Fruit fly (Drosophila melanogaster) whole organism, embryonic: ENCODE data around the gene CG34425.

Experiments used
- Atf-2 ChIP-seq: fragments of 200-800 bp; sonication (Bioruptor generic); optimal IDR thresholded peaks from 2 replicates; lab custom pipeline; 2016; ENCODE audit warnings: missing biosample characterization, missing genetic modification characterization
- BEAF-32 ChIP-seq: fragments of 200-800 bp; sonication (Bioruptor generic); optimal IDR thresholded peaks from 3 replicates; lab custom pipeline; 2017; ENCODE audit warnings: missing biosample characterization, missing genetic modification characterization, mild to moderate bottlenecking, moderate library complexity, missing genetic modification reagents
- C15 ChIP-seq: fragments of 200-800 bp; sonication (Bioruptor generic); IDR thresholded peaks from 3 replicates; pipeline ENCODE4 v1.3.6; 2022; ENCODE audit warnings: missing biosample characterization, missing genetic modification characterization
- CG1024 ChIP-seq: fragments of 200-800 bp; sonication (Bioruptor generic); IDR thresholded peaks from 2 replicates; pipeline ENCODE4 v1.3.6; 2022; ENCODE audit warnings: missing biosample characterization, missing genetic modification characterization
- CG11560 ChIP-seq: fragments of 200-800 bp; sonication (Bioruptor generic); IDR thresholded peaks from 3 replicates; pipeline ENCODE4 v1.3.6; 2022; ENCODE audit warnings: missing biosample characterization, missing genetic modification characterization
- CG13775 ChIP-seq: fragments of 200-800 bp; sonication (Bioruptor generic); optimal IDR thresholded peaks from 3 replicates; lab custom pipeline; 2017; ENCODE audit warnings: missing biosample characterization, mild to moderate bottlenecking, missing genetic modification characterization
- CG14667 ChIP-seq: fragments of 200-800 bp; sonication (Bioruptor generic); IDR thresholded peaks from 2 replicates; pipeline ENCODE4 v1.3.6; 2022; ENCODE audit warnings: missing biosample characterization, missing genetic modification characterization
- CG15696 ChIP-seq: fragments of 200-800 bp; sonication (Bioruptor generic); optimal IDR thresholded peaks from 2 replicates; lab custom pipeline; 2019; ENCODE audit warnings: missing biosample characterization, mild to moderate bottlenecking, missing genetic modification characterization, moderate library complexity
- CG1602 ChIP-seq: fragments of 200-800 bp; sonication (Bioruptor generic); optimal IDR thresholded peaks from 3 replicates; lab custom pipeline; 2016; ENCODE audit warnings: missing biosample characterization, missing genetic modification characterization
- CG16813 ChIP-seq: fragments of 200-800 bp; sonication (Bioruptor generic); IDR thresholded peaks from 3 replicates; pipeline ENCODE4 v1.3.6; 2022; ENCODE audit warnings: missing biosample characterization, missing genetic modification characterization; ENCODE audit not compliant: partially characterized antibody
- CG1792 ChIP-seq: fragments of 200-800 bp; sonication (Bioruptor generic); optimal IDR thresholded peaks from 2 replicates; lab custom pipeline; 2016; ENCODE audit warnings: missing biosample characterization, missing genetic modification characterization
- CG2199 ChIP-seq: fragments of 200-800 bp; sonication (Bioruptor generic); IDR thresholded peaks from 3 replicates; pipeline ENCODE4 v1.3.6; 2022; ENCODE audit warnings: missing biosample characterization, missing genetic modification characterization
- CG2889 ChIP-seq: fragments of 200-800 bp; sonication (Bioruptor generic); IDR thresholded peaks from 3 replicates; pipeline ENCODE4 v1.3.6; 2022; ENCODE audit warnings: missing biosample characterization, missing genetic modification characterization
- CG32772 ChIP-seq: fragments of 200-800 bp; sonication (Bioruptor generic); IDR thresholded peaks from 2 replicates; pipeline ENCODE4 v1.3.6; 2022; ENCODE audit warnings: missing biosample characterization, missing genetic modification characterization
- CG4360 ChIP-seq: fragments of 200-800 bp; sonication (Bioruptor generic); IDR thresholded peaks from 2 replicates; pipeline ENCODE4 v1.3.6; 2022; ENCODE audit warnings: missing biosample characterization, missing genetic modification characterization
- CG6854 ChIP-seq: fragments of 200-800 bp; sonication (Bioruptor generic); optimal IDR thresholded peaks from 3 replicates; lab custom pipeline; 2017; ENCODE audit warnings: missing biosample characterization, mild to moderate bottlenecking, missing genetic modification characterization
- CG7271 ChIP-seq: fragments of 200-800 bp; sonication (Bioruptor generic); optimal IDR thresholded peaks from 2 replicates; lab custom pipeline; 2018; ENCODE audit warnings: missing biosample characterization, mild to moderate bottlenecking, missing genetic modification characterization, moderate library complexity
- CG8089 ChIP-seq: fragments of 200-800 bp; sonication (Bioruptor generic); optimal IDR thresholded peaks from 3 replicates; lab custom pipeline; 2016; ENCODE audit warnings: missing biosample characterization, missing genetic modification characterization
- CG8924 ChIP-seq: fragments of 200-800 bp; optimal IDR thresholded peaks from 3 replicates; lab custom pipeline; 2019; ENCODE audit warnings: missing biosample characterization, mild to moderate bottlenecking, missing genetic modification characterization, moderate library complexity
- CG9797 ChIP-seq: fragments of 200-800 bp; sonication (Bioruptor generic); optimal IDR thresholded peaks from 3 replicates; lab custom pipeline; 2018; ENCODE audit warnings: missing biosample characterization, mild to moderate bottlenecking, missing genetic modification characterization
- Chrac-16 ChIP-seq: fragments of 200-800 bp; sonication (Bioruptor generic); optimal IDR thresholded peaks from 3 replicates; lab custom pipeline; 2016; ENCODE audit warnings: missing biosample characterization, missing genetic modification characterization
- Dek ChIP-seq: fragments of 200-800 bp; sonication (Bioruptor generic); optimal IDR thresholded peaks from 3 replicates; lab custom pipeline; 2019; ENCODE audit warnings: missing biosample characterization, mild to moderate bottlenecking, missing genetic modification characterization, moderate library complexity
- Drgx ChIP-seq: fragments of 200-800 bp; sonication (Bioruptor generic); IDR thresholded peaks from 2 replicates; pipeline ENCODE4 v1.3.6; 2022; ENCODE audit warnings: missing biosample characterization, missing genetic modification characterization
- Elba2 ChIP-seq: fragments of 200-800 bp; sonication (Bioruptor generic); optimal IDR thresholded peaks from 3 replicates; lab custom pipeline; 2016; ENCODE audit warnings: missing biosample characterization, missing genetic modification characterization
- HLH4C ChIP-seq: fragments of 200-800 bp; sonication (Bioruptor generic); IDR thresholded peaks from 3 replicates; pipeline ENCODE4 v1.3.6; 2022; ENCODE audit warnings: missing biosample characterization, missing genetic modification characterization; ENCODE audit not compliant: partially characterized antibody
- Hand ChIP-seq: fragments of 200-800 bp; sonication (Bioruptor generic); optimal IDR thresholded peaks from 2 replicates; lab custom pipeline; 2017; ENCODE audit warnings: mild to moderate bottlenecking, missing biosample characterization, missing genetic modification reagents, missing genetic modification characterization
- Hey ChIP-seq: fragments of 200-800 bp; sonication (Bioruptor generic); optimal IDR thresholded peaks from 3 replicates; lab custom pipeline; 2018; ENCODE audit warnings: missing biosample characterization, mild to moderate bottlenecking, missing genetic modification characterization
- Hmr ChIP-seq: fragments of 200-800 bp; sonication (Bioruptor generic); optimal IDR thresholded peaks from 3 replicates; lab custom pipeline; 2017; ENCODE audit warnings: mild to moderate bottlenecking, missing biosample characterization, missing genetic modification reagents, missing genetic modification characterization
- Hr3 ChIP-seq: fragments of 200-800 bp; sonication (Bioruptor generic); optimal IDR thresholded peaks from 3 replicates; lab custom pipeline; 2016; ENCODE audit warnings: missing biosample characterization, missing genetic modification characterization
- Hr51 ChIP-seq, 2 experiments: fragments of 200-800 bp; sonication (Bioruptor generic); optimal IDR thresholded peaks; 2 replicates in 1 of 2; 3 replicates in 1 of 2; lab custom pipeline; 2016 to 2018; ENCODE audit warnings: missing biosample characterization in 2 of 2, missing genetic modification characterization in 2 of 2, mild to moderate bottlenecking in 1 of 2, moderate library complexity in 1 of 2
- Mes4 ChIP-seq: fragments of 200-800 bp; sonication (Bioruptor generic); optimal IDR thresholded peaks from 2 replicates; lab custom pipeline; 2016; ENCODE audit warnings: missing biosample characterization, missing genetic modification characterization
- Nf-YA ChIP-seq: fragments of 200-800 bp; sonication (Bioruptor generic); IDR thresholded peaks from 2 replicates; pipeline ENCODE4 v1.3.6; 2022; ENCODE audit warnings: missing biosample characterization, missing genetic modification characterization
- Nf-YB ChIP-seq: fragments of 200-800 bp; sonication (Bioruptor generic); optimal IDR thresholded peaks from 3 replicates; lab custom pipeline; 2019; ENCODE audit warnings: missing biosample characterization, mild to moderate bottlenecking, missing genetic modification characterization, moderate library complexity
- Oaz ChIP-seq: fragments of 200-800 bp; sonication (Bioruptor generic); IDR thresholded peaks from 2 replicates; pipeline ENCODE4 v1.3.6; 2022; ENCODE audit warnings: missing biosample characterization, missing genetic modification characterization
- Pdp1 ChIP-seq, 2 experiments: fragments of 200-800 bp; sonication (Bioruptor generic); optimal IDR thresholded peaks; 3 replicates each; lab custom pipeline; 2016; ENCODE audit warnings: missing biosample characterization in 2 of 2, missing genetic modification characterization in 2 of 2, mild to moderate bottlenecking in 1 of 2, moderate library complexity in 1 of 2
- Sox102F ChIP-seq: fragments of 200-800 bp; sonication (Bioruptor generic); optimal IDR thresholded peaks from 2 replicates; lab custom pipeline; 2018; ENCODE audit warnings: missing biosample characterization, mild to moderate bottlenecking, missing genetic modification characterization, moderate library complexity
- Sry-δ ChIP-seq: fragments of 200-800 bp; sonication (Bioruptor generic); optimal IDR thresholded peaks from 2 replicates; lab custom pipeline; 2016; ENCODE audit warnings: missing biosample characterization, missing genetic modification characterization
- corto ChIP-seq: fragments of 200-800 bp; sonication (Bioruptor generic); optimal IDR thresholded peaks from 2 replicates; lab custom pipeline; 2016; ENCODE audit warnings: missing biosample characterization, mild to moderate bottlenecking, missing genetic modification characterization, moderate library complexity
- cwo ChIP-seq: fragments of 200-800 bp; sonication (Bioruptor generic); optimal IDR thresholded peaks from 3 replicates; lab custom pipeline; 2017; ENCODE audit warnings: missing biosample characterization, missing genetic modification characterization, mild to moderate bottlenecking, moderate library complexity, missing genetic modification reagents
- dysf ChIP-seq: fragments of 200-800 bp; sonication (Bioruptor generic); IDR thresholded peaks from 3 replicates; pipeline ENCODE4 v1.3.6; 2022; ENCODE audit warnings: missing biosample characterization, missing genetic modification characterization
- ems ChIP-seq: fragments of 200-800 bp; sonication (Bioruptor generic); optimal IDR thresholded peaks from 3 replicates; lab custom pipeline; 2016; ENCODE audit warnings: missing biosample characterization, missing genetic modification characterization
- odd ChIP-seq: fragments of 200-800 bp; sonication (Bioruptor generic); optimal IDR thresholded peaks from 2 replicates; lab custom pipeline; 2017; ENCODE audit warnings: missing biosample characterization, mild to moderate bottlenecking, missing genetic modification characterization
- pzg ChIP-seq: fragments of 200-800 bp; sonication (Bioruptor generic); optimal IDR thresholded peaks from 3 replicates; lab custom pipeline; 2018; ENCODE audit warnings: missing biosample characterization, mild to moderate bottlenecking, missing genetic modification characterization, moderate library complexity
- slbo ChIP-seq: fragments of 200-800 bp; sonication (Bioruptor generic); IDR thresholded peaks from 2 replicates; pipeline ENCODE4 v1.3.6; 2022; ENCODE audit warnings: missing biosample characterization, missing genetic modification characterization
- so ChIP-seq: fragments of 200-800 bp; sonication (Bioruptor generic); IDR thresholded peaks from 3 replicates; pipeline ENCODE4 v1.3.6; 2022; ENCODE audit warnings: missing biosample characterization, missing genetic modification characterization
- stwl ChIP-seq: fragments of 200-800 bp; sonication (Bioruptor generic); optimal IDR thresholded peaks from 3 replicates; lab custom pipeline; 2018; ENCODE audit warnings: missing biosample characterization, mild to moderate bottlenecking, missing genetic modification characterization, moderate library complexity
- tap ChIP-seq: fragments of 200-800 bp; optimal IDR thresholded peaks from 3 replicates; lab custom pipeline; 2019; ENCODE audit warnings: missing biosample characterization, mild to moderate bottlenecking, missing genetic modification characterization, moderate library complexity
- vfl ChIP-seq: fragments of 200-800 bp; sonication (Bioruptor generic); optimal IDR thresholded peaks from 2 replicates; lab custom pipeline; 2016; ENCODE audit warnings: missing biosample characterization, missing genetic modification characterization
- vvl ChIP-seq: fragments of 200-800 bp; sonication (Bioruptor generic); IDR thresholded peaks from 2 replicates; pipeline ENCODE4 v1.3.6; 2022; ENCODE audit warnings: missing biosample characterization, missing genetic modification characterization

Gene CG34425

DNA sequence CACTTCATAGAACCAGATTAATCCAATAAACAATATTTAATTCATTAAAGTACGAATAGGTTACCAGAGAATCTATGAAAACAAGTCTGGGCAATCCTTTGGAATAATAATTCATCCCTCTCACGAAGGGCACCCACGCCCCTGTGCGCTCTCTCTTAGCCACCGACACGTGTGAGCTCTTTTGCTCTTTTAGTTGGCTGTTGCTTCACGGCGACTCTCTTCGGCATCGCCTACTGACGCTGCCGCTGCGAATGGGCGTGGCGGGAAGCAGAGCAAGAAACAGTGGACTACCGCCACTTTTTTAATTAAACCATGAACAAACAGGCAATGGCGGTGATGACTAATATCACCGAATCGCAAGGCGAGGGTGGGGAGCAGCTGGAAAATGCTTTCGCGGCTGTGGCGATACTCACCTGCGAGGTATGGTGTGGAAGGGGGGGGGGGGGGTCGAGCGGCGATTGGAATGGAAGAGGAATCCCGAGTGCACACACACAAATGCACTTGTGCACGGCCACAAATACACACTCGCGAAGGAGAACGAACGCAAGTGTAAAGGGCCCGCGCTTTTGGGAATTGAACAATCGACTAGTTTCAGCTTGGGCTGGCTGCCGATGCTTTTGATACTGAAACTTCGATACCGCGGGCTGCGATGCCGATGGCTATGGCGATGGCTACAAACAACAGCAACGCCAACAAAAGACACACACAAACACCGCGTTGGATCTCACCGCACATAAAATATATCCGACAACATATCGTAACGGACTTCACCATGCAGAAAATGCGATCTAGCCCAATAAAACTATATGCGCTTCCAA is 27.7 kb downstream of the CG34425 start (continued):
- TF ChIP-seq CG1602 (GFP tag; lab: Kevin White, UChicago) (peak; percentile 74), Hand (GFP tag; lab: Kevin White, UChicago) (peak; percentile 51), dysf (GFP tag; lab: Robert Waterston, UW) (peak; percentile 86), BEAF-32 (no peak), CG9797 (GFP tag; lab: Kevin White, UChicago) (no peak), CG8089 (peak; percentile 75), CG16813 (GFP tag; lab: Robert Waterston, UW) (no peak), HLH4C (GFP tag; lab: Robert Waterston, UW) (0 out of 3 replicates have a peak, but pooled peaks have one; percentile 43), CG6854 (GFP tag; lab: Kevin White, UChicago) (peak; percentile 79), CG8924 (tag; lab: Kevin White, UChicago) (peak; percentile 80), Drgx (peak; percentile 81), Chrac-16 (GFP tag; lab: Kevin White, UChicago) (peak; percentile 88), C15 (peak; percentile 82), CG32772 (GFP tag; lab: Robert Waterston, UW) (peak; percentile 76), cwo (GFP tag; lab: Kevin White, UChicago) (peak; percentile 91), CG13775 (GFP tag; lab: Kevin White, UChicago) (peak; percentile 76), Hr51 (GFP tag; optimal IDR thresholded peaks at IDR 0.05; lab: Kevin White, UChicago) (peak; percentile 79 to 87), vfl (GFP tag; lab: Kevin White, UChicago) (peak; percentile 91), Nf-YB (GFP tag; lab: Kevin White, UChicago) (peak; percentile 40), odd (GFP tag; lab: Kevin White, UChicago) (peak; percentile 82), slbo (GFP tag; lab: Robert Waterston, UW) (peak; percentile 95), Pdp1 (GFP tag; optimal IDR thresholded peaks at IDR 0.05; lab: Kevin White, UChicago) (peak; percentile 83 to 87), CG7271 (no peak), CG15696 (tag; lab: Kevin White, UChicago) (peak; percentile 43), CG11560 (tag; lab: Robert Waterston, UW) (no peak), Atf-2 (peak; percentile 85), Hr3 (GFP tag; lab: Kevin White, UChicago) (peak; percentile 79), vvl (GFP tag; lab: Robert Waterston, UW) (peak; percentile 96), Mes4 (GFP tag; lab: Kevin White, UChicago) (peak; percentile 74), CG14667 (GFP tag; lab: Robert Waterston, UW) (no peak), corto (GFP tag; lab: Kevin White, UChicago) (peak; percentile 63), Oaz (GFP tag; lab: Robert Waterston, UW) (peak; percentile 71), CG2889 (GFP tag; lab: Robert Waterston, UW) (peak; percentile 75), Elba2 (GFP tag; lab: Kevin White, UChicago) (no peak), CG1792 (GFP tag; lab: Kevin White, UChicago) (peak; percentile 78), Hey (peak; percentile 12), CG1024 (peak; percentile 82; the same call in 1 of the 2 replicates), CG4360 (GFP tag; lab: Robert Waterston, UW) (peak; percentile 53; the same call in 1 of the 2 replicates), ems (GFP tag; lab: Kevin White, UChicago) (peak; percentile 92), Hmr (GFP tag; lab: Kevin White, UChicago) (peak; percentile 89), CG2199 (GFP tag; lab: Robert Waterston, UW) (peak; percentile 84), pzg (no peak), so (GFP tag; lab: Robert Waterston, UW) (peak; percentile 91), stwl (tag; lab: Kevin White, UChicago) (no peak), Nf-YA (GFP tag; lab: Robert Waterston, UW) (peak; percentile 82), Sox102F (GFP tag; lab: Kevin White, UChicago) (peak; percentile 85), tap (tag; lab: Kevin White, UChicago) (peak; percentile 83), Sry-δ (GFP tag; lab: Kevin White, UChicago) (peak; percentile 43), Dek (peak; percentile 77)
